Worm (Caenorhabditis elegans) whole organism, L2 larva: ENCODE data around the gene F20B6.5.

Experiments
- C34F6.9 ChIP-seq: fragments of 150-350 bp; optimal IDR thresholded peaks from 2 replicates; lab custom pipeline; 2014; ENCODE audit warnings: missing biosample characterization, missing genetic modification characterization
- F13H6.1 ChIP-seq: sonication (generic microtip); optimal IDR thresholded peaks from 2 replicates; lab custom pipeline; 2016; ENCODE audit warnings: missing genetic modification characterization, missing compliant biosample characterization
- R02D3.7 ChIP-seq: fragments of 150-350 bp; optimal IDR thresholded peaks from 2 replicates; lab custom pipeline; 2014; ENCODE audit warnings: missing biosample characterization, missing genetic modification characterization
- Y55F3AM.14 ChIP-seq: fragments of 200-800 bp; sonication (Bioruptor generic); optimal IDR thresholded peaks from 2 replicates; lab custom pipeline; 2018; ENCODE audit warnings: mild to moderate bottlenecking, missing genetic modification characterization, missing compliant biosample characterization
- ZK546.5 ChIP-seq: sonication (generic microtip); optimal IDR thresholded peaks from 2 replicates; lab custom pipeline; 2017; ENCODE audit warnings: missing biosample characterization, missing genetic modification characterization
- alr-1 ChIP-seq: fragments of 150-350 bp; optimal IDR thresholded peaks from 2 replicates; lab custom pipeline; 2014; ENCODE audit warnings: missing biosample characterization, missing genetic modification characterization
- aly-2 ChIP-seq: fragments of 150-350 bp; optimal IDR thresholded peaks from 2 replicates; lab custom pipeline; 2014; ENCODE audit warnings: missing biosample characterization, missing genetic modification characterization
- ama-1 ChIP-seq: fragments of 150-350 bp; optimal IDR thresholded peaks from 2 replicates; lab custom pipeline; 2018; ENCODE audit warnings: inconsistent platforms
- blmp-1 ChIP-seq: sonication (generic microtip); optimal IDR thresholded peaks from 2 replicates; lab custom pipeline; 2017; ENCODE audit warnings: missing genetic modification characterization, mild to moderate bottlenecking, missing compliant biosample characterization, antibody characterized with exemption, moderate library complexity; ENCODE audit not compliant: insufficient read depth
- ceh-16 ChIP-seq: fragments of 150-350 bp; optimal IDR thresholded peaks from 2 replicates; lab custom pipeline; 2014; ENCODE audit warnings: missing biosample characterization, missing genetic modification characterization
- ceh-82 ChIP-seq: fragments of 150-350 bp; optimal IDR thresholded peaks from 2 replicates; lab custom pipeline; 2014; ENCODE audit warnings: missing biosample characterization, missing genetic modification characterization
- crh-2 ChIP-seq: sonication (generic microtip); optimal IDR thresholded peaks from 2 replicates; lab custom pipeline; 2017; ENCODE audit warnings: missing biosample characterization, missing genetic modification characterization
- dmd-4 ChIP-seq: sonication (generic microtip); optimal IDR thresholded peaks from 2 replicates; lab custom pipeline; 2017; ENCODE audit warnings: missing biosample characterization, missing genetic modification characterization
- egl-27 ChIP-seq: sonication (generic microtip); optimal IDR thresholded peaks from 3 replicates; lab custom pipeline; 2017; ENCODE audit warnings: missing biosample characterization, missing genetic modification reagents, missing genetic modification characterization
- elt-1 ChIP-seq: fragments of 150-350 bp; optimal IDR thresholded peaks from 2 replicates; lab custom pipeline; 2014; ENCODE audit warnings: missing biosample characterization, missing genetic modification characterization
- elt-3 ChIP-seq: sonication (generic microtip); optimal IDR thresholded peaks from 2 replicates; lab custom pipeline; 2017; ENCODE audit warnings: missing biosample characterization, missing genetic modification characterization
- fos-1 ChIP-seq: fragments of 150-350 bp; optimal IDR thresholded peaks from 2 replicates; lab custom pipeline; 2014; ENCODE audit warnings: missing biosample characterization, missing genetic modification characterization
- gmeb-1 ChIP-seq: fragments of 150-350 bp; optimal IDR thresholded peaks from 2 replicates; lab custom pipeline; 2014; ENCODE audit warnings: missing biosample characterization, missing genetic modification characterization
- lin-11 ChIP-seq: fragments of 150-350 bp; sonication (generic microtip); optimal IDR thresholded peaks from 2 replicates; lab custom pipeline; 2014; ENCODE audit warnings: missing biosample characterization, missing genetic modification characterization, inconsistent platforms, mixed read lengths
- lin-13 ChIP-seq: fragments of 150-350 bp; optimal IDR thresholded peaks from 2 replicates; lab custom pipeline; 2014; ENCODE audit warnings: missing biosample characterization, missing genetic modification reagents, missing genetic modification characterization
- lin-39 ChIP-seq: fragments of 150-350 bp; optimal IDR thresholded peaks from 2 replicates; lab custom pipeline; 2014; ENCODE audit warnings: missing biosample characterization, missing genetic modification reagents, missing genetic modification characterization
- lsy-2 ChIP-seq, 2 experiments: fragments of 150-350 bp in 1 of 2; sonication (generic microtip) in 1 of 2; optimal IDR thresholded peaks; 2 replicates each; lab custom pipeline; 2014 to 2017; ENCODE audit warnings: missing biosample characterization in 2 of 2, missing genetic modification characterization in 2 of 2
- mab-5 ChIP-seq: fragments of 150-350 bp; optimal IDR thresholded peaks from 2 replicates; lab custom pipeline; 2014; ENCODE audit warnings: missing biosample characterization, missing genetic modification characterization
- mbf-1 ChIP-seq: sonication (generic microtip); optimal IDR thresholded peaks from 2 replicates; lab custom pipeline; 2017; ENCODE audit warnings: missing biosample characterization, missing genetic modification characterization
- mdl-1 ChIP-seq, 2 experiments: fragments of 150-350 bp in 1 of 2; sonication (generic microtip) in 1 of 2; optimal IDR thresholded peaks; 2 replicates each; lab custom pipeline; 2017; ENCODE audit warnings: missing biosample characterization in 2 of 2, missing genetic modification characterization in 2 of 2
- nhr-10 ChIP-seq: sonication (generic microtip); optimal IDR thresholded peaks from 2 replicates; lab custom pipeline; 2017; ENCODE audit warnings: missing biosample characterization, missing genetic modification characterization
- nhr-11 ChIP-seq: fragments of 150-350 bp; optimal IDR thresholded peaks from 2 replicates; lab custom pipeline; 2014; ENCODE audit warnings: missing biosample characterization, missing genetic modification characterization
- nhr-12 ChIP-seq: fragments of 150-350 bp; optimal IDR thresholded peaks from 2 replicates; lab custom pipeline; 2014; ENCODE audit warnings: missing biosample characterization, missing genetic modification characterization
- nhr-129 ChIP-seq: fragments of 150-350 bp; optimal IDR thresholded peaks from 2 replicates; lab custom pipeline; 2014; ENCODE audit warnings: missing biosample characterization, missing genetic modification characterization
- nhr-21 ChIP-seq: fragments of 150-350 bp; optimal IDR thresholded peaks from 2 replicates; lab custom pipeline; 2014; ENCODE audit warnings: missing biosample characterization, missing genetic modification characterization
- nhr-23 ChIP-seq: fragments of 150-350 bp; optimal IDR thresholded peaks from 2 replicates; lab custom pipeline; 2014; ENCODE audit warnings: missing biosample characterization, missing genetic modification reagents, missing genetic modification characterization
- nhr-237 ChIP-seq: fragments of 150-350 bp; optimal IDR thresholded peaks from 2 replicates; lab custom pipeline; 2014; ENCODE audit warnings: missing biosample characterization, missing genetic modification characterization
- nhr-25 ChIP-seq: fragments of 150-350 bp; sonication (generic microtip); optimal IDR thresholded peaks from 3 replicates; lab custom pipeline; 2014; ENCODE audit warnings: missing biosample characterization, missing genetic modification characterization
- nhr-6 ChIP-seq: fragments of 150-350 bp; optimal IDR thresholded peaks from 2 replicates; lab custom pipeline; 2014; ENCODE audit warnings: missing biosample characterization, missing genetic modification characterization
- nhr-77 ChIP-seq: fragments of 150-350 bp; optimal IDR thresholded peaks from 2 replicates; lab custom pipeline; 2014; ENCODE audit warnings: missing biosample characterization, missing genetic modification characterization
- peb-1 ChIP-seq: fragments of 150-350 bp; optimal IDR thresholded peaks from 2 replicates; lab custom pipeline; 2014; ENCODE audit warnings: missing biosample characterization, missing genetic modification characterization
- sem-4 ChIP-seq: fragments of 150-350 bp; optimal IDR thresholded peaks from 2 replicates; lab custom pipeline; 2014; ENCODE audit warnings: missing biosample characterization, missing genetic modification reagents, missing genetic modification characterization
- skn-1 ChIP-seq: sonication (generic microtip); optimal IDR thresholded peaks from 2 replicates; lab custom pipeline; 2017; ENCODE audit warnings: missing biosample characterization, missing genetic modification characterization
- sma-3 ChIP-seq: sonication (generic microtip); optimal IDR thresholded peaks from 2 replicates; lab custom pipeline; 2016; ENCODE audit warnings: missing genetic modification reagents, missing genetic modification characterization, missing compliant biosample characterization
- sma-9 ChIP-seq, 2 experiments: fragments of 150-350 bp in 1 of 2; sonication (generic microtip) in 1 of 2; optimal IDR thresholded peaks; 2 replicates each; lab custom pipeline; 2014 to 2016; ENCODE audit warnings: missing genetic modification characterization in 2 of 2, mild to moderate bottlenecking in 1 of 2, missing biosample characterization in 1 of 2, missing compliant biosample characterization in 1 of 2, missing genetic modification reagents in 1 of 2, moderate library complexity in 1 of 2
- snpc-4 ChIP-seq: fragments of 150-350 bp; optimal IDR thresholded peaks from 2 replicates; lab custom pipeline; 2014; ENCODE audit warnings: missing biosample characterization, missing genetic modification characterization
- unc-39 ChIP-seq: fragments of 150-350 bp; optimal IDR thresholded peaks from 2 replicates; lab custom pipeline; 2014; ENCODE audit warnings: missing biosample characterization, missing genetic modification characterization
- unc-55 ChIP-seq: fragments of 150-350 bp; sonication (generic microtip); optimal IDR thresholded peaks from 3 replicates; lab custom pipeline; 2014; ENCODE audit warnings: missing biosample characterization, missing genetic modification reagents, missing genetic modification characterization
- unc-62 ChIP-seq: fragments of 150-350 bp; optimal IDR thresholded peaks from 2 replicates; lab custom pipeline; 2014; ENCODE audit warnings: missing biosample characterization, missing genetic modification reagents, missing genetic modification characterization
- zag-1 ChIP-seq: fragments of 150-350 bp; optimal IDR thresholded peaks from 2 replicates; lab custom pipeline; 2014; ENCODE audit warnings: missing biosample characterization, missing genetic modification characterization
- ztf-1 ChIP-seq: fragments of 200-800 bp; sonication (Bioruptor generic); conservative IDR thresholded peaks from 2 replicates; pipeline ENCODE4 v1.3.6; 2022; ENCODE audit warnings: missing genetic modification characterization, missing compliant biosample characterization
- ztf-11 ChIP-seq: sonication (generic microtip); optimal IDR thresholded peaks from 2 replicates; lab custom pipeline; 2017; ENCODE audit warnings: missing biosample characterization, missing genetic modification characterization
- ztf-4 ChIP-seq: fragments of 150-350 bp; optimal IDR thresholded peaks from 2 replicates; lab custom pipeline; 2014; ENCODE audit warnings: missing biosample characterization, missing genetic modification characterization

Gene F20B6.5

ce11 chrX:4192235-4192634, 7.5 kb downstream of the F20B6.5 start:
- TF ChIP-seq nhr-129 (no peak), sem-4 (tag; lab: Kevin White, UChicago) (no peak)

DNA sequence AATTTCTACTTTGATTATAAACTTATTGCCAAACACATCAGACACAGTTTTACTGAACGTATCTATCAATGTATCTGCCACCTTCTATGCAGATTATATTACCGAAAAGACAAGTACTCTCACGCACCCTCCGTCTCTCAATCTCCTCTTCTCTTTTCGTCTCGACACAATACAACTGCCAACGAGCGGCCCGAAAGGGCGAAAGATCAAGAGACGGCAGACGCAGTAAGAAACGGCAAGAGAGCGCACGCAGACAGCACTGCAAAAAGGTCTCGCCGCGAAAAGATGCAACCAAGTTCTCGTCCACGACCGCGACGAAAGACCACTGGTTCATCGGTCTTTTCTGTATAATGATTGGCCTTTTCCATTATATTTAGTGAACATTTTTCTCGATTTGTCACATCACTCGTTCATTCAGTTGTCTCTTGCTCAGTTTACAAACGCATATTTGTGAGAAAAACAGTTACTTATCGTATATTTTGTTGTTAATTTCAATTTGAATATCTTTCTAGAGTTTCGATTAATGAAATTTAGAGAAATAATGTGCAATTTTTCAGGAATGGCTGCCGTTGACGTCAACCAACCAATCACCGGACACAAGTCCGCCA, 9.1 kb downstream of the F20B6.5 start, which contains the start of gene vha-12:
Gene vha-12 (plus strand): TSS at position 558 of the 608 bp plus-strand sequence.
- peak; percentile 71 for TF ChIP-seq nhr-6 (tag; lab: Kevin White, UChicago)
- peak; percentile 93 for TF ChIP-seq unc-55 (GFP tag; lab: Kevin White, UChicago)
- TF ChIP-seq gmeb-1 (tag; lab: Kevin White, UChicago): peak; percentile 80
- TF ChIP-seq unc-39: no peak
- peak; percentile 68 for TF ChIP-seq ceh-82 (tag; lab: Kevin White, UChicago)
- peak; percentile 89 for TF ChIP-seq egl-27 (tag; lab: Kevin White, UChicago)
- no peak for TF ChIP-seq aly-2
- TF ChIP-seq zag-1 (tag; lab: Kevin White, UChicago): peak; percentile 79
- TF ChIP-seq ztf-11 (tag; lab: Kevin White, UChicago): no peak
- no peak for TF ChIP-seq ztf-1 (GFP tag; lab: Robert Waterston, UW)
- peak; percentile 54 to 65 for TF ChIP-seq mdl-1 (tag; optimal IDR thresholded peaks at IDR 0.05; lab: Kevin White, UChicago)
- TF ChIP-seq nhr-77 (tag; lab: Kevin White, UChicago): peak; percentile 17
- TF ChIP-seq sem-4 (tag; lab: Kevin White, UChicago): peak; percentile 87
- TF ChIP-seq mab-5 (tag; lab: Kevin White, UChicago): peak; percentile 78
- peak; percentile 91 for TF ChIP-seq nhr-21 (tag; lab: Kevin White, UChicago)
- TF ChIP-seq skn-1 (tag; lab: Kevin White, UChicago): no peak
- peak; percentile 96 for TF ChIP-seq sma-3 (GFP tag; lab: Kevin White, UChicago)
- TF ChIP-seq mbf-1: no peak
- no peak for TF ChIP-seq nhr-23 (tag; lab: Kevin White, UChicago)
- peak; percentile 86 for TF ChIP-seq lin-11 (tag; lab: Kevin White, UChicago)
- peak; percentile 93 for TF ChIP-seq sma-9 (GFP tag; optimal IDR thresholded peaks at IDR 0.05; lab: Kevin White, UChicago)
- TF ChIP-seq sma-9 (tag; optimal IDR thresholded peaks at IDR 0.05; lab: Kevin White, UChicago): no peak
- TF ChIP-seq lin-13 (GFP tag; lab: Kevin White, UChicago): peak; percentile 90
- TF ChIP-seq ama-1: peak; percentile 64
- TF ChIP-seq R02D3.7 (tag; lab: Kevin White, UChicago): no peak
- TF ChIP-seq peb-1 (tag; lab: Kevin White, UChicago): no peak
- TF ChIP-seq F13H6.1: peak; percentile 94
- no peak for TF ChIP-seq ceh-16 (tag; lab: Kevin White, UChicago)
- peak; percentile 66 for TF ChIP-seq snpc-4 (tag; lab: Kevin White, UChicago)
- TF ChIP-seq lin-39 (tag; lab: Kevin White, UChicago): no peak
- peak; percentile 48 for TF ChIP-seq nhr-10 (tag; lab: Kevin White, UChicago)
- TF ChIP-seq blmp-1: peak; percentile 56
- peak; percentile 91 for TF ChIP-seq nhr-25 (tag; lab: Kevin White, UChicago)
- TF ChIP-seq nhr-237 (tag; lab: Kevin White, UChicago): no peak
- TF ChIP-seq lsy-2 (tag; optimal IDR thresholded peaks at IDR 0.05; lab: Kevin White, UChicago): peak; percentile 71 to 92
- no peak for TF ChIP-seq elt-1 (tag; lab: Kevin White, UChicago)
- peak; percentile 83 for TF ChIP-seq fos-1 (tag; lab: Kevin White, UChicago)
- TF ChIP-seq elt-3: no peak
- peak; percentile 18 for TF ChIP-seq nhr-11
- peak; percentile 91 for TF ChIP-seq nhr-129
- TF ChIP-seq ztf-4 (tag; lab: Kevin White, UChicago): peak; percentile 62
- no peak for TF ChIP-seq dmd-4 (tag; lab: Kevin White, UChicago)
- TF ChIP-seq alr-1 (tag; lab: Kevin White, UChicago): no peak
- TF ChIP-seq unc-62 (GFP tag; lab: Kevin White, UChicago): no peak
- TF ChIP-seq nhr-12: no peak
- TF ChIP-seq C34F6.9 (tag; lab: Kevin White, UChicago): peak; percentile 95
- peak; percentile 26 for TF ChIP-seq ZK546.5
- TF ChIP-seq crh-2 (tag; lab: Kevin White, UChicago): peak; percentile 97
- no peak for TF ChIP-seq Y55F3AM.14 (GFP tag; lab: Kevin White, UChicago)
